Fruit fly (Drosophila melanogaster) whole organism, embryonic: ENCODE data around the gene Mst77F.

ENCODE experiments used
- BtbVII ChIP-seq: fragments of 200-800 bp; sonication (Bioruptor generic); optimal IDR thresholded peaks from 3 replicates; lab custom pipeline; 2017; ENCODE audit warnings: missing biosample characterization, mild to moderate bottlenecking, missing genetic modification characterization
- CG10366 ChIP-seq: fragments of 200-800 bp; sonication (Bioruptor generic); IDR thresholded peaks from 2 replicates; pipeline ENCODE4 v1.3.6; 2022; ENCODE audit warnings: missing biosample characterization, missing genetic modification characterization
- CG11398 ChIP-seq: fragments of 200-800 bp; sonication (Bioruptor generic); optimal IDR thresholded peaks from 2 replicates; lab custom pipeline; 2016; ENCODE audit warnings: missing biosample characterization, missing genetic modification characterization
- CG13287 ChIP-seq: fragments of 200-800 bp; sonication (Bioruptor generic); IDR thresholded peaks from 2 replicates; pipeline ENCODE4 v1.3.6; 2022; ENCODE audit warnings: missing biosample characterization, missing genetic modification characterization; ENCODE audit not compliant: partially characterized antibody
- CG13624 ChIP-seq: fragments of 200-800 bp; sonication (Bioruptor generic); optimal IDR thresholded peaks from 2 replicates; lab custom pipeline; 2016; ENCODE audit warnings: missing biosample characterization, missing genetic modification characterization
- CG14014 ChIP-seq: fragments of 200-800 bp; sonication (Bioruptor generic); IDR thresholded peaks from 2 replicates; pipeline ENCODE4 v1.3.6; 2022; ENCODE audit warnings: missing biosample characterization, missing genetic modification characterization
- CG15601 ChIP-seq: fragments of 200-800 bp; sonication (Bioruptor generic); optimal IDR thresholded peaks from 3 replicates; lab custom pipeline; 2019; ENCODE audit warnings: missing biosample characterization, mild to moderate bottlenecking, missing genetic modification characterization, moderate library complexity
- CG17186 ChIP-seq: fragments of 200-800 bp; sonication (Bioruptor generic); optimal IDR thresholded peaks from 3 replicates; lab custom pipeline; 2017; ENCODE audit warnings: missing biosample characterization, missing genetic modification reagents, missing genetic modification characterization
- CG17802 ChIP-seq: fragments of 200-800 bp; sonication (Bioruptor generic); optimal IDR thresholded peaks from 2 replicates; lab custom pipeline; 2018; ENCODE audit warnings: missing biosample characterization, mild to moderate bottlenecking, missing genetic modification characterization, moderate library complexity
- CG2120 ChIP-seq: fragments of 200-800 bp; sonication (Bioruptor generic); optimal IDR thresholded peaks from 3 replicates; lab custom pipeline; 2016; ENCODE audit warnings: missing biosample characterization, missing genetic modification characterization
- CG30431 ChIP-seq: fragments of 200-800 bp; sonication (Bioruptor generic); optimal IDR thresholded peaks from 2 replicates; lab custom pipeline; 2017; ENCODE audit warnings: missing biosample characterization, missing genetic modification characterization
- CG31224 ChIP-seq: fragments of 200-800 bp; sonication (Bioruptor generic); IDR thresholded peaks from 2 replicates; pipeline ENCODE4 v1.3.6; 2022; ENCODE audit warnings: missing biosample characterization, missing genetic modification characterization
- CG4360 ChIP-seq: fragments of 200-800 bp; sonication (Bioruptor generic); IDR thresholded peaks from 2 replicates; pipeline ENCODE4 v1.3.6; 2022; ENCODE audit warnings: missing biosample characterization, missing genetic modification characterization
- CG43689 ChIP-seq: fragments of 200-800 bp; sonication (Bioruptor generic); IDR thresholded peaks from 2 replicates; pipeline ENCODE4 v1.3.6; 2022; ENCODE audit warnings: missing biosample characterization, missing genetic modification characterization
- CG4404 ChIP-seq: fragments of 200-800 bp; sonication (Bioruptor generic); IDR thresholded peaks from 2 replicates; pipeline ENCODE4 v1.3.6; 2022; ENCODE audit warnings: missing biosample characterization, missing genetic modification characterization
- CG5180 ChIP-seq: fragments of 200-800 bp; sonication (Bioruptor generic); optimal IDR thresholded peaks from 3 replicates; lab custom pipeline; 2017; ENCODE audit warnings: missing biosample characterization, missing genetic modification characterization, mild to moderate bottlenecking, moderate library complexity, missing genetic modification reagents
- CG8281 ChIP-seq: fragments of 200-800 bp; sonication (Bioruptor generic); optimal IDR thresholded peaks from 2 replicates; lab custom pipeline; 2018; ENCODE audit warnings: missing biosample characterization, mild to moderate bottlenecking, missing genetic modification characterization, moderate library complexity
- CG8290 ChIP-seq, 3 experiments: fragments of 200-800 bp; sonication (Bioruptor generic); optimal IDR thresholded peaks; 2 replicates each; lab custom pipeline; 2016 to 2019; ENCODE audit warnings: missing biosample characterization in 3 of 3, missing genetic modification characterization in 3 of 3, mild to moderate bottlenecking in 2 of 3, moderate library complexity in 1 of 3
- Eip74EF ChIP-seq, 2 experiments: fragments of 200-800 bp in 1 of 2; fragments of >200 bp in 1 of 2; sonication (Bioruptor generic) in 1 of 2; optimal IDR thresholded peaks; 2 replicates each; lab custom pipeline; 2017 to 2019; ENCODE audit warnings: missing biosample characterization in 2 of 2, missing genetic modification characterization in 2 of 2, mild to moderate bottlenecking in 1 of 2, moderate library complexity in 1 of 2
- Ets65A ChIP-seq: fragments of 200-800 bp; sonication (Bioruptor generic); peaks from one replicate; lab custom pipeline; 2016; ENCODE audit warnings: missing biosample characterization, missing genetic modification characterization
- GATAe ChIP-seq: fragments of 200-800 bp; sonication (Bioruptor generic); conservative IDR thresholded peaks from 2 replicates; pipeline ENCODE4 v1.3.6; 2022; ENCODE audit warnings: missing biosample characterization, missing genetic modification characterization
- Gug ChIP-seq: fragments of 200-800 bp; sonication (Bioruptor generic); IDR thresholded peaks from 4 replicates; pipeline ENCODE4 v1.3.6; 2022; ENCODE audit warnings: missing biosample characterization, missing genetic modification characterization
- Hr3 ChIP-seq: fragments of 200-800 bp; sonication (Bioruptor generic); optimal IDR thresholded peaks from 3 replicates; lab custom pipeline; 2016; ENCODE audit warnings: missing biosample characterization, missing genetic modification characterization
- MESR4 ChIP-seq: fragments of 200-800 bp; sonication (Bioruptor generic); optimal IDR thresholded peaks from 2 replicates; lab custom pipeline; 2018; ENCODE audit warnings: missing biosample characterization, mild to moderate bottlenecking, missing genetic modification characterization, moderate library complexity
- Myb ChIP-seq: fragments of 200-800 bp; sonication (Bioruptor generic); optimal IDR thresholded peaks from 2 replicates; lab custom pipeline; 2016; ENCODE audit warnings: missing biosample characterization, missing genetic modification characterization
- Scr ChIP-seq: fragments of 200-800 bp; sonication (Bioruptor generic); IDR thresholded peaks from 2 replicates; pipeline ENCODE4 v1.3.6; 2022; ENCODE audit warnings: missing biosample characterization, missing genetic modification characterization; ENCODE audit not compliant: partially characterized antibody
- Side ChIP-seq: fragments of 200-800 bp; sonication (Bioruptor generic); optimal IDR thresholded peaks from 2 replicates; lab custom pipeline; 2016; ENCODE audit warnings: missing biosample characterization, missing genetic modification characterization
- amos ChIP-seq: fragments of 200-800 bp; sonication (Bioruptor generic); IDR thresholded peaks from 2 replicates; pipeline ENCODE4 v1.3.6; 2022; ENCODE audit warnings: missing biosample characterization, missing genetic modification characterization; ENCODE audit not compliant: partially characterized antibody
- chinmo ChIP-seq: fragments of 200-800 bp; sonication (Bioruptor generic); IDR thresholded peaks from 4 replicates; pipeline ENCODE4 v1.3.6; 2022; ENCODE audit warnings: missing biosample characterization, missing genetic modification characterization; ENCODE audit not compliant: partially characterized antibody
- corto ChIP-seq: fragments of 200-800 bp; sonication (Bioruptor generic); optimal IDR thresholded peaks from 2 replicates; lab custom pipeline; 2016; ENCODE audit warnings: missing biosample characterization, mild to moderate bottlenecking, missing genetic modification characterization, moderate library complexity
- croc ChIP-seq: fragments of 200-800 bp; sonication (Bioruptor generic); conservative IDR thresholded peaks from 3 replicates; pipeline ENCODE4 v1.3.6; 2022; ENCODE audit warnings: missing biosample characterization, missing genetic modification characterization
- gcm2 ChIP-seq: fragments of 200-800 bp; sonication (Bioruptor generic); optimal IDR thresholded peaks from 2 replicates; lab custom pipeline; 2016; ENCODE audit warnings: missing biosample characterization, missing genetic modification characterization
- gro ChIP-seq: fragments of 200-800 bp; sonication (Bioruptor generic); optimal IDR thresholded peaks from 2 replicates; lab custom pipeline; 2016; ENCODE audit warnings: missing biosample characterization, missing genetic modification characterization
- hkb ChIP-seq, 2 experiments: fragments of 200-800 bp in 1 of 2; fragments of >200 bp in 1 of 2; sonication (Bioruptor generic) in 1 of 2; IDR thresholded peaks in 1 of 2; optimal IDR thresholded peaks in 1 of 2; 2 replicates each; pipeline versions ENCODE4 v1.3.6 to Lab custom; 2017 to 2022; ENCODE audit warnings: missing biosample characterization in 1 of 2, missing genetic modification characterization in 1 of 2
- jumu ChIP-seq: fragments of 200-800 bp; sonication (Bioruptor generic); optimal IDR thresholded peaks from 3 replicates; lab custom pipeline; 2016; ENCODE audit warnings: missing biosample characterization, missing genetic modification characterization
- lmd ChIP-seq: fragments of 200-800 bp; sonication (Bioruptor generic); IDR thresholded peaks from 2 replicates; pipeline ENCODE4 v1.3.6; 2022; ENCODE audit warnings: missing biosample characterization, missing genetic modification characterization
- lola ChIP-seq, 3 experiments: fragments of >200 bp in 2 of 3; fragments of 200-800 bp in 1 of 3; sonication (Bioruptor generic) in 1 of 3; optimal IDR thresholded peaks; 2 replicates each; lab custom pipeline; 2017 to 2019; ENCODE audit warnings: missing biosample characterization in 3 of 3, missing genetic modification characterization in 3 of 3, mild to moderate bottlenecking in 1 of 3, moderate library complexity in 1 of 3
- maf-S ChIP-seq: fragments of 200-800 bp; sonication (Bioruptor generic); optimal IDR thresholded peaks from 2 replicates; lab custom pipeline; 2016; ENCODE audit warnings: missing biosample characterization, missing genetic modification characterization
- oc ChIP-seq: fragments of 200-800 bp; sonication (Bioruptor generic); optimal IDR thresholded peaks from 2 replicates; lab custom pipeline; 2018; ENCODE audit warnings: missing biosample characterization, mild to moderate bottlenecking, missing genetic modification characterization, moderate library complexity
- org-1 ChIP-seq: fragments of 200-800 bp; sonication (Bioruptor generic); optimal IDR thresholded peaks from 2 replicates; lab custom pipeline; 2017; ENCODE audit warnings: missing biosample characterization, missing genetic modification characterization
- pita ChIP-seq: fragments of 200-800 bp; sonication (Bioruptor generic); optimal IDR thresholded peaks from 2 replicates; lab custom pipeline; 2017; ENCODE audit warnings: missing biosample characterization, mild to moderate bottlenecking, missing genetic modification characterization
- prd ChIP-seq, 3 experiments: fragments of >200 bp in 2 of 3; fragments of 200-800 bp in 1 of 3; sonication (Bioruptor generic) in 1 of 3; optimal IDR thresholded peaks in 2 of 3; IDR thresholded peaks in 1 of 3; 2 replicates in 2 of 3; 3 replicates in 1 of 3; pipeline versions ENCODE4 v1.3.6 to Lab custom; 2017 to 2022; ENCODE audit warnings: missing biosample characterization in 1 of 3, missing genetic modification characterization in 1 of 3
- pzg ChIP-seq: fragments of 200-800 bp; sonication (Bioruptor generic); optimal IDR thresholded peaks from 3 replicates; lab custom pipeline; 2018; ENCODE audit warnings: missing biosample characterization, mild to moderate bottlenecking, missing genetic modification characterization, moderate library complexity
- shn ChIP-seq: fragments of 200-800 bp; sonication (Bioruptor generic); optimal IDR thresholded peaks from 3 replicates; lab custom pipeline; 2016; ENCODE audit warnings: missing biosample characterization, missing genetic modification characterization
- slou ChIP-seq: fragments of 200-800 bp; sonication (Bioruptor generic); optimal IDR thresholded peaks from 3 replicates; lab custom pipeline; 2016; ENCODE audit warnings: missing biosample characterization, missing genetic modification characterization
- tin ChIP-seq: fragments of 200-800 bp; sonication (Bioruptor generic); optimal IDR thresholded peaks from 3 replicates; lab custom pipeline; 2016; ENCODE audit warnings: missing biosample characterization, missing genetic modification characterization
- tll ChIP-seq, 2 experiments: fragments of 200-800 bp in 1 of 2; fragments of >200 bp in 1 of 2; sonication (Bioruptor generic) in 1 of 2; optimal IDR thresholded peaks; 2 replicates each; lab custom pipeline; 2017 to 2019; ENCODE audit warnings: missing biosample characterization in 2 of 2, missing genetic modification characterization in 2 of 2, mild to moderate bottlenecking in 1 of 2, moderate library complexity in 1 of 2
- zen ChIP-seq: fragments of 200-800 bp; sonication (Bioruptor generic); optimal IDR thresholded peaks from 3 replicates; lab custom pipeline; 2018; ENCODE audit warnings: missing biosample characterization, mild to moderate bottlenecking, missing genetic modification characterization, moderate library complexity

Mst77F gene

dm6 chr3L:20841465-20842109 lies 23.8 kb upstream of the Mst77F start, which contains the start of the genes CSN3 and CG11456 (continued):
- TF ChIP-seq gcm2 (GFP tag; lab: Kevin White, UChicago) (no peak), oc (peak; percentile 28), CG13287 (GFP tag; lab: Robert Waterston, UW) (peak; percentile 77), maf-S (GFP tag; lab: Kevin White, UChicago) (peak; percentile 45), lola (GFP tag; optimal IDR thresholded peaks at IDR 0.05; lab: Kevin White, UChicago) (no peak), chinmo (GFP tag; lab: Robert Waterston, UW) (no peak), CG8281 (tag; lab: Kevin White, UChicago) (no peak), lmd (peak; percentile 54), CG4360 (no peak), CG4404 (GFP tag; lab: Robert Waterston, UW) (no peak), BtbVII (GFP tag; lab: Kevin White, UChicago) (no peak), CG11398 (GFP tag; lab: Kevin White, UChicago) (no peak), CG30431 (GFP tag; lab: Kevin White, UChicago) (no peak), jumu (GFP tag; lab: Kevin White, UChicago) (peak; percentile 60), CG5180 (GFP tag; lab: Kevin White, UChicago) (no peak), pita (GFP tag; lab: Kevin White, UChicago) (no peak), MESR4 (peak; percentile 25), CG10366 (no peak), Myb (GFP tag; lab: Kevin White, UChicago) (peak; percentile 48), gro (GFP tag; lab: Kevin White, UChicago) (peak; percentile 28), Ets65A (GFP tag; lab: Kevin White, UChicago) (peak; percentile 94), CG17802 (peak; percentile 27), Gug (no peak), pzg (GFP tag; lab: Kevin White, UChicago) (peak; percentile 86), shn (GFP tag; lab: Kevin White, UChicago) (peak; percentile 6), CG8290 (GFP tag; optimal IDR thresholded peaks at IDR 0.05; lab: Kevin White, UChicago) (peak; percentile 98), CG8290 (tag; optimal IDR thresholded peaks at IDR 0.05; lab: Kevin White, UChicago) (peak; percentile 96 to 97), prd (optimal IDR thresholded peaks at IDR 0.05; lab: Kevin White, UChicago) (no peak), prd (GFP tag; IDR thresholded peaks at IDR 0.05; lab: Robert Waterston, UW) (peak; percentile 44; the same call in 1 of the 3 replicates), CG13624 (GFP tag; lab: Kevin White, UChicago) (peak; percentile 48), Hr3 (peak; percentile 40), CG14014 (GFP tag; lab: Robert Waterston, UW) (peak; percentile 29; the same call in 1 of the 2 replicates), slou (no peak), amos (GFP tag; lab: Robert Waterston, UW) (peak; percentile 74), GATAe (GFP tag; lab: Robert Waterston, UW) (no peak), CG17186 (GFP tag; lab: Kevin White, UChicago) (peak; percentile 24), croc (GFP tag; lab: Robert Waterston, UW) (no peak), corto (GFP tag; lab: Kevin White, UChicago) (no peak), hkb (optimal IDR thresholded peaks at IDR 0.05; lab: Kevin White, UChicago) (no peak), hkb (GFP tag; IDR thresholded peaks at IDR 0.05; lab: Robert Waterston, UW) (no peak), CG31224 (GFP tag; lab: Robert Waterston, UW) (no peak), Eip74EF (GFP tag; optimal IDR thresholded peaks at IDR 0.05; lab: Kevin White, UChicago) (no peak), zen (tag; lab: Kevin White, UChicago) (no peak), tin (GFP tag; lab: Kevin White, UChicago) (peak; percentile 62), tll (GFP tag; optimal IDR thresholded peaks at IDR 0.05; lab: Kevin White, UChicago) (no peak), org-1 (GFP tag; lab: Kevin White, UChicago) (no peak), CG2120 (GFP tag; lab: Kevin White, UChicago) (peak; percentile 74), Scr (GFP tag; lab: Robert Waterston, UW) (peak; percentile 64), CG15601 (no peak), Side (peak; percentile 14), CG43689 (GFP tag; lab: Robert Waterston, UW) (no peak)
